Fruit fly (Drosophila melanogaster): ENCODE results near the gene bab1.

DNA sequence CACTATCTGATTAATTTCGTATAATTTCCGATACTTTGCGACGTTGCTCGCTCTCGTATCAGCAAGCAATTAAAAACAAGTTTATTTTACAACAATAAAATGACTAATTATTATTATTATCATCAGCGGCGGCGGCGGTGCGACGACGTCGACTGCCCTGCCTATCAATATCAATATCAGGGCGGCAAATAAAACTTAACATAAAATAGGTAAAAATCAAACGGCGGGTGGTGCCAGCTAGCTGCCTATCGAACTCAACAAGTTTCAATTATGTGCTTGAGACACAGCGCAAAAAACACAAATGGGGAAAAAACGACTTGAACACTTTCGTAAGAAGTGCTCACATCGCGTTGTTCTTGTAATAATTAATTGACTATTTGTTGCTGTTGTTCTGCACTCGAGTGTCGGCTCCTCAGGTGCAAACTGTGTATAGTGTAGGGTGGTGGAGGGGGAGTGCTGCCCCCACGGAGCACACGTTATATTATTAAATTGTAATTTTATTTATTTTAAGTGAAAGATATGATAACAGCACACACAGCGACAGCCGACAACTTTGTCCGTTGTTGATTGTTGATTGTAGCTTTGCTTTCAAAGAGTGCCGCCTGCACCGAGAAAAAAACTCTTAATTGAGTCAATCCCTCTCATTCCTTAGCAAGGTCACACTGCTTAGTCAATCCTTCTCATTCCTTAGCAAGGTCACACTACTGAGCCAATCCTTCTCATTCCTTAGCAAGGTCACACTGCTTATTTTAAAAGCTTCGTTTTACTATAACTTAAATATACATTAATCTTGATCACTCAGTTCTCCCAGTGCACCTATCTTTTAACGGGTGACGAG is 18.7 kb upstream of the bab1 start:
- TF ChIP-seq Sp1 (GFP tag; optimal IDR thresholded peaks at IDR 0.05) (no peak), HLH106 (tag; optimal IDR thresholded peaks at IDR 0.05) (no peak), jim (GFP tag; optimal IDR thresholded peaks at IDR 0.05) (no peak), br (GFP tag; optimal IDR thresholded peaks at IDR 0.05) (no peak), fru (GFP tag; optimal IDR thresholded peaks at IDR 0.05) (no peak), woc (GFP tag; optimal IDR thresholded peaks at IDR 0.05) (no peak), Mio (GFP tag; optimal IDR thresholded peaks at IDR 0.05) (no peak), Dfd (GFP tag; optimal IDR thresholded peaks at IDR 0.05) (no peak), CG32264 (GFP tag; optimal IDR thresholded peaks at IDR 0.05) (no peak), psq (GFP tag; optimal IDR thresholded peaks at IDR 0.05) (no peak)

Measured in whole organism, wandering third instar larva.